Worm (Caenorhabditis elegans): Measurements from ENCODE around the gene H41C03.3.
A peak's percentile ranks its signal among the peaks of the same experiment; 100 is the strongest.

Gene H41C03.3

ce11 chrII:5819655-5820054 lies 25.9 kb upstream of the H41C03.3 start:
- TF ChIP-seq pha-4 (tag; optimal IDR thresholded peaks at IDR 0.05): no peak
- no peak for TF ChIP-seq nhr-2 (tag; optimal IDR thresholded peaks at IDR 0.05)
- no peak for TF ChIP-seq elt-1 (tag; optimal IDR thresholded peaks at IDR 0.05; ENCODE audit: borderline replicate concordance, insufficient read depth)
- no peak for TF ChIP-seq nhr-28 (tag; optimal IDR thresholded peaks at IDR 0.05)
- no peak for TF ChIP-seq mab-5 (tag; optimal IDR thresholded peaks at IDR 0.05)
- TF ChIP-seq snpc-4 (tag; optimal IDR thresholded peaks at IDR 0.05): no peak
- no peak for TF ChIP-seq sptf-1 (tag; optimal IDR thresholded peaks at IDR 0.05)
- no peak for TF ChIP-seq M03D4.4 (tag; optimal IDR thresholded peaks at IDR 0.05)
- no peak for TF ChIP-seq zip-8 (tag; optimal IDR thresholded peaks at IDR 0.05)
- TF ChIP-seq nhr-237 (tag; optimal IDR thresholded peaks at IDR 0.05): no peak
- TF ChIP-seq bed-3 (GFP tag; optimal IDR thresholded peaks at IDR 0.05): no peak

ce11 chrII:5820282-5820762 lies 25.3 kb upstream of the H41C03.3 start, which contains the start of gene ehs-1:
ehs-1 (plus strand) TSS chrII:5820712.
- TF ChIP-seq unc-62 (GFP tag; optimal IDR thresholded peaks at IDR 0.05) (peak; percentile 5), ztf-11 (tag; optimal IDR thresholded peaks at IDR 0.05) (no peak), ces-1 (GFP tag; optimal IDR thresholded peaks at IDR 0.05) (peak; percentile 8), ham-2 (GFP tag; optimal IDR thresholded peaks at IDR 0.05) (no peak)

- TF ChIP-seq nhr-12 (tag; optimal IDR thresholded peaks at IDR 0.05): no peak
- TF ChIP-seq mep-1 (tag; optimal IDR thresholded peaks at IDR 0.05): no peak
- no peak for TF ChIP-seq unc-62 (GFP tag; optimal IDR thresholded peaks at IDR 0.05)
- no peak for TF ChIP-seq mls-2 (tag; optimal IDR thresholded peaks at IDR 0.05)
- no peak for TF ChIP-seq pha-4 (tag; optimal IDR thresholded peaks at IDR 0.05)
- TF ChIP-seq nhr-28 (tag; optimal IDR thresholded peaks at IDR 0.05): no peak
- TF ChIP-seq nhr-2 (tag; optimal IDR thresholded peaks at IDR 0.05): no peak
- TF ChIP-seq elt-1 (tag; optimal IDR thresholded peaks at IDR 0.05; ENCODE audit: borderline replicate concordance, insufficient read depth): no peak
- TF ChIP-seq snpc-4 (tag; optimal IDR thresholded peaks at IDR 0.05): no peak
- no peak for TF ChIP-seq cnd-1 (tag; optimal IDR thresholded peaks at IDR 0.05)
Measured at ce11 chrII:5827364-5827763, 18.2 kb upstream of the H41C03.3 start, which contains the start of gene tbc-2. tbc-2 (minus strand) TSS chrII:5827443.

- TF ChIP-seq ztf-11 (tag; optimal IDR thresholded peaks at IDR 0.05) (no peak), nhr-12 (tag; optimal IDR thresholded peaks at IDR 0.05) (no peak), nhr-28 (tag; optimal IDR thresholded peaks at IDR 0.05) (no peak), sptf-1 (tag; optimal IDR thresholded peaks at IDR 0.05) (no peak), lsy-2 (tag; optimal IDR thresholded peaks at IDR 0.05) (no peak), cnd-1 (tag; optimal IDR thresholded peaks at IDR 0.05) (no peak), ceh-83 (GFP tag; optimal IDR thresholded peaks at IDR 0.05) (no peak)
Measured at ce11 chrII:5828486-5828885, 17.1 kb upstream of the H41C03.3 start, which contains the start of gene ZK1248.11. ZK1248.11 (minus strand) TSS chrII:5828586.

- TF ChIP-seq blmp-1 (tag; optimal IDR thresholded peaks at IDR 0.05) (no peak), unc-120 (tag; optimal IDR thresholded peaks at IDR 0.05; ENCODE audit: poor library complexity, severe bottlenecking) (no peak), ztf-11 (tag; optimal IDR thresholded peaks at IDR 0.05) (no peak), flh-1 (GFP tag; optimal IDR thresholded peaks at IDR 0.05) (no peak), sptf-1 (tag; optimal IDR thresholded peaks at IDR 0.05) (no peak), nhr-237 (tag; optimal IDR thresholded peaks at IDR 0.05) (no peak), cnd-1 (tag; optimal IDR thresholded peaks at IDR 0.05) (no peak)
Measured at ce11 chrII:5829940-5830424, 15.6 kb upstream of the H41C03.3 start, which contains the start of gene col-74. col-74 (plus strand) TSS chrII:5830374.

ce11 chrII:5831373-5831772 lies 14.2 kb upstream of the H41C03.3 start:
- TF ChIP-seq hlh-1 (tag; optimal IDR thresholded peaks at IDR 0.05) (no peak), nhr-237 (tag; optimal IDR thresholded peaks at IDR 0.05) (no peak), lsy-2 (tag; optimal IDR thresholded peaks at IDR 0.05) (no peak), cnd-1 (tag; optimal IDR thresholded peaks at IDR 0.05) (no peak), zip-8 (tag; optimal IDR thresholded peaks at IDR 0.05) (no peak)

ce11 chrII:5833136-5833535 lies 12.4 kb upstream of the H41C03.3 start, which contains the start of gene gtap-1:
gtap-1 (minus strand) TSS chrII:5833236.
- TF ChIP-seq elt-1 (tag; optimal IDR thresholded peaks at IDR 0.05; ENCODE audit: borderline replicate concordance, insufficient read depth) (no peak), unc-62 (GFP tag; optimal IDR thresholded peaks at IDR 0.05) (no peak), ceh-43 (GFP tag; optimal IDR thresholded peaks at IDR 0.05) (no peak), elt-3 (tag; optimal IDR thresholded peaks at IDR 0.05) (no peak), ham-2 (GFP tag; optimal IDR thresholded peaks at IDR 0.05) (no peak), cnd-1 (tag; optimal IDR thresholded peaks at IDR 0.05) (no peak), unc-120 (tag; optimal IDR thresholded peaks at IDR 0.05; ENCODE audit: poor library complexity, severe bottlenecking) (no peak), unc-39 (tag; optimal IDR thresholded peaks at IDR 0.05) (no peak), hlh-1 (tag; optimal IDR thresholded peaks at IDR 0.05) (no peak), tbx-8 (GFP tag; optimal IDR thresholded peaks at IDR 0.05) (no peak), mep-1 (tag; optimal IDR thresholded peaks at IDR 0.05) (no peak), lin-32 (GFP tag; optimal IDR thresholded peaks at IDR 0.05) (no peak), bed-3 (GFP tag; optimal IDR thresholded peaks at IDR 0.05) (no peak), lsy-2 (tag; optimal IDR thresholded peaks at IDR 0.05) (no peak), ces-1 (GFP tag; optimal IDR thresholded peaks at IDR 0.05) (no peak), nhr-28 (tag; optimal IDR thresholded peaks at IDR 0.05) (no peak), ceh-83 (GFP tag; optimal IDR thresholded peaks at IDR 0.05) (no peak), ceh-39 (tag; optimal IDR thresholded peaks at IDR 0.05) (no peak), M03D4.4 (tag; optimal IDR thresholded peaks at IDR 0.05) (no peak)
